Worm (Caenorhabditis elegans) whole organism, L4 larva: ENCODE measurements around the gene his-4.

ENCODE experiments used
- F26F4.8 ChIP-seq: fragments of 200-800 bp; sonication (Bioruptor generic); conservative IDR thresholded peaks from 2 replicates; pipeline ENCODE4 v1.3.6; 2022; ENCODE audit warnings: missing genetic modification characterization, missing compliant biosample characterization
- F44E2.7 ChIP-seq: fragments of 200-800 bp; sonication (Bioruptor generic); IDR thresholded peaks from 2 replicates; pipeline ENCODE4 v2.1.2; 2022; ENCODE audit warnings: missing genetic modification characterization, missing compliant biosample characterization
- F49E8.2 ChIP-seq: sonication (generic microtip); optimal IDR thresholded peaks from 2 replicates; lab custom pipeline; 2016; ENCODE audit warnings: missing compliant biosample characterization, mild to moderate bottlenecking, missing genetic modification characterization, borderline replicate concordance
- T20F7.1 ChIP-seq: fragments of 200-800 bp; sonication (Bioruptor generic); optimal IDR thresholded peaks from 2 replicates; lab custom pipeline; 2018; ENCODE audit warnings: mild to moderate bottlenecking, missing genetic modification characterization, missing compliant biosample characterization
- arid-1 ChIP-seq: fragments of 200-800 bp; sonication (Bioruptor generic); conservative IDR thresholded peaks from 2 replicates; pipeline ENCODE4 v1.3.6; 2022; ENCODE audit warnings: missing genetic modification reagents, missing genetic modification characterization, missing compliant biosample characterization
- ceh-28 ChIP-seq: fragments of 150-350 bp; optimal IDR thresholded peaks from 2 replicates; lab custom pipeline; 2014; ENCODE audit warnings: missing biosample characterization, missing genetic modification reagents, missing genetic modification characterization
- ces-1 ChIP-seq: fragments of 150-350 bp; sonication (generic microtip); optimal IDR thresholded peaks from 4 replicates; lab custom pipeline; 2014; ENCODE audit warnings: missing biosample characterization, missing genetic modification reagents, missing genetic modification characterization
- daf-12 ChIP-seq: fragments of 150-350 bp; optimal IDR thresholded peaks from 2 replicates; lab custom pipeline; 2014; ENCODE audit warnings: missing biosample characterization, missing genetic modification reagents, missing genetic modification characterization
- daf-16 ChIP-seq, 3 experiments: sonication (generic microtip); optimal IDR thresholded peaks; 2 replicates each; lab custom pipeline; 2016 to 2017; ENCODE audit warnings: missing genetic modification characterization in 3 of 3, missing genetic modification reagents in 3 of 3, mild to moderate bottlenecking in 2 of 3, missing compliant biosample characterization in 2 of 3, missing biosample characterization in 1 of 3, moderate library complexity in 1 of 3
- daf-19 ChIP-seq: fragments of 200-800 bp; sonication (Bioruptor generic); conservative IDR thresholded peaks from 2 replicates; pipeline ENCODE4 v1.3.6; 2022; ENCODE audit warnings: missing genetic modification characterization, missing compliant biosample characterization
- daf-8 ChIP-seq: fragments of 200-800 bp; sonication (Bioruptor generic); IDR thresholded peaks from 2 replicates; pipeline ENCODE4 v1.3.6; 2022; ENCODE audit warnings: missing genetic modification characterization, missing compliant biosample characterization
- dmd-8 ChIP-seq: fragments of 200-800 bp; sonication (Bioruptor generic); IDR thresholded peaks from 2 replicates; pipeline ENCODE4 v1.3.6; 2022; ENCODE audit warnings: missing genetic modification characterization, missing compliant biosample characterization
- duxl-1 ChIP-seq: sonication (generic microtip); optimal IDR thresholded peaks from 2 replicates; lab custom pipeline; 2016; ENCODE audit warnings: mild to moderate bottlenecking, missing genetic modification characterization, moderate library complexity, missing compliant biosample characterization; ENCODE audit not compliant: poor library complexity
- dve-1 ChIP-seq: sonication (generic microtip); optimal IDR thresholded peaks from 2 replicates; lab custom pipeline; 2017; ENCODE audit warnings: antibody characterized with exemption, mild to moderate bottlenecking, missing genetic modification characterization, missing compliant biosample characterization; ENCODE audit not compliant: insufficient read depth
- egl-27 ChIP-seq: sonication (generic microtip); optimal IDR thresholded peaks from 3 replicates; lab custom pipeline; 2017; ENCODE audit warnings: missing biosample characterization, missing genetic modification reagents, missing genetic modification characterization
- egl-43 ChIP-seq: fragments of 200-800 bp; sonication (Bioruptor generic); IDR thresholded peaks from 2 replicates; pipeline ENCODE4 v1.3.6; 2022; ENCODE audit warnings: missing genetic modification reagents, missing genetic modification characterization, missing compliant biosample characterization
- fkh-10 ChIP-seq: fragments of 150-350 bp; optimal IDR thresholded peaks from 2 replicates; lab custom pipeline; 2014; ENCODE audit warnings: missing biosample characterization, missing genetic modification reagents, missing genetic modification characterization
- fos-1 ChIP-seq: fragments of 150-350 bp; optimal IDR thresholded peaks from 2 replicates; lab custom pipeline; 2014; ENCODE audit warnings: missing biosample characterization, missing genetic modification characterization
- hif-1 ChIP-seq, 2 experiments: sonication (generic microtip); optimal IDR thresholded peaks; 2 replicates each; lab custom pipeline; 2016 to 2017; ENCODE audit warnings: missing compliant biosample characterization in 2 of 2, missing genetic modification characterization in 2 of 2, missing genetic modification reagents in 2 of 2, missing genotype in 2 of 2, mild to moderate bottlenecking in 1 of 2
- hlh-11 ChIP-seq: fragments of 200-800 bp; sonication (Bioruptor generic); optimal IDR thresholded peaks from 2 replicates; lab custom pipeline; 2018; ENCODE audit warnings: mild to moderate bottlenecking, missing genetic modification characterization, missing compliant biosample characterization
- hlh-30 ChIP-seq: sonication (generic microtip); optimal IDR thresholded peaks from 2 replicates; lab custom pipeline; 2017; ENCODE audit warnings: antibody characterized with exemption, mild to moderate bottlenecking, missing genetic modification characterization, missing compliant biosample characterization; ENCODE audit not compliant: insufficient read depth
- hmg-1.1 ChIP-seq: fragments of 200-800 bp; sonication (Bioruptor generic); IDR thresholded peaks from 2 replicates; pipeline ENCODE4 v1.3.6; 2022; ENCODE audit warnings: missing genetic modification reagents, missing genetic modification characterization, missing compliant biosample characterization
- lim-7 ChIP-seq: fragments of 200-800 bp; sonication (Bioruptor generic); IDR thresholded peaks from 2 replicates; pipeline ENCODE4 v1.3.6; 2022; ENCODE audit warnings: missing genetic modification characterization, missing compliant biosample characterization
- lin-1 ChIP-seq: fragments of 200-800 bp; sonication (Bioruptor generic); IDR thresholded peaks from 2 replicates; pipeline ENCODE4 v1.3.6; 2022; ENCODE audit warnings: missing genetic modification reagents, missing genetic modification characterization, missing compliant biosample characterization
- lin-29 ChIP-seq: fragments of 200-800 bp; sonication (Bioruptor generic); IDR thresholded peaks from 2 replicates; pipeline ENCODE4 v1.3.6; 2022; ENCODE audit warnings: missing genetic modification reagents, missing genetic modification characterization, missing compliant biosample characterization
- lir-3 ChIP-seq: sonication (generic microtip); optimal IDR thresholded peaks from 2 replicates; lab custom pipeline; 2016; ENCODE audit warnings: mild to moderate bottlenecking, missing genetic modification characterization, missing compliant biosample characterization
- madf-5 ChIP-seq, 2 experiments: fragments of 200-800 bp; sonication (Bioruptor generic); IDR thresholded peaks; 2 replicates each; pipeline ENCODE4 v1.3.6; 2022; ENCODE audit warnings: missing compliant biosample characterization in 2 of 2, missing genetic modification characterization in 2 of 2
- mdl-1 ChIP-seq, 2 experiments: fragments of 150-350 bp in 1 of 2; sonication (generic microtip) in 1 of 2; optimal IDR thresholded peaks; 2 replicates each; lab custom pipeline; 2014 to 2017; ENCODE audit warnings: missing biosample characterization in 2 of 2, missing genetic modification characterization in 2 of 2
- mxl-2 ChIP-seq: fragments of 200-800 bp; sonication (Bioruptor generic); conservative IDR thresholded peaks from 2 replicates; pipeline ENCODE4 v1.3.6; 2022; ENCODE audit warnings: missing genetic modification reagents, missing genetic modification characterization, missing compliant biosample characterization
- mxl-3 ChIP-seq: fragments of 200-800 bp; sonication (Bioruptor generic); optimal IDR thresholded peaks from 2 replicates; lab custom pipeline; 2018; ENCODE audit warnings: mild to moderate bottlenecking, missing genetic modification characterization, missing compliant biosample characterization
- nhr-10 ChIP-seq: fragments of 150-350 bp; optimal IDR thresholded peaks from 2 replicates; lab custom pipeline; 2014; ENCODE audit warnings: missing biosample characterization, missing genetic modification characterization
- nhr-102 ChIP-seq: sonication (generic microtip); optimal IDR thresholded peaks from 2 replicates; lab custom pipeline; 2016; ENCODE audit warnings: mild to moderate bottlenecking, missing genetic modification characterization, moderate library complexity, missing compliant biosample characterization
- nhr-11 ChIP-seq: fragments of 150-350 bp; optimal IDR thresholded peaks from 2 replicates; lab custom pipeline; 2014; ENCODE audit warnings: missing biosample characterization, missing genetic modification characterization
- nhr-28 ChIP-seq: fragments of 150-350 bp; optimal IDR thresholded peaks from 2 replicates; lab custom pipeline; 2014; ENCODE audit warnings: missing biosample characterization, missing genetic modification characterization
- nhr-48 ChIP-seq: sonication (generic microtip); optimal IDR thresholded peaks from 2 replicates; lab custom pipeline; 2016; ENCODE audit warnings: mild to moderate bottlenecking, missing genetic modification characterization, missing compliant biosample characterization
- nhr-6 ChIP-seq: fragments of 150-350 bp; optimal IDR thresholded peaks from 2 replicates; lab custom pipeline; 2014; ENCODE audit warnings: missing biosample characterization, missing genetic modification characterization
- nhr-77 ChIP-seq: fragments of 150-350 bp; optimal IDR thresholded peaks from 2 replicates; lab custom pipeline; 2014; ENCODE audit warnings: missing biosample characterization, missing genetic modification characterization
- php-3 ChIP-seq: fragments of 200-800 bp; sonication (Bioruptor generic); IDR thresholded peaks from 2 replicates; pipeline ENCODE4 v1.3.6; 2022; ENCODE audit warnings: missing genetic modification reagents, missing genetic modification characterization, missing compliant biosample characterization
- pqm-1 ChIP-seq: sonication (generic microtip); optimal IDR thresholded peaks from 2 replicates; lab custom pipeline; 2017; ENCODE audit warnings: missing biosample characterization, missing genetic modification characterization
- rbr-2 ChIP-seq: sonication (generic microtip); optimal IDR thresholded peaks from 2 replicates; lab custom pipeline; 2016; ENCODE audit warnings: missing genotype, missing genetic modification characterization, missing compliant biosample characterization
- set-16 ChIP-seq: fragments of 200-800 bp; sonication (Bioruptor generic); IDR thresholded peaks from 2 replicates; pipeline ENCODE4 v1.3.6; 2022; ENCODE audit warnings: missing genetic modification reagents, missing genetic modification characterization, missing compliant biosample characterization
- skn-1 ChIP-seq: fragments of 150-350 bp; optimal IDR thresholded peaks from 2 replicates; lab custom pipeline; 2014; ENCODE audit warnings: missing biosample characterization, missing genetic modification characterization
- snpc-4 ChIP-seq: fragments of 150-350 bp; optimal IDR thresholded peaks from 2 replicates; lab custom pipeline; 2014; ENCODE audit warnings: missing biosample characterization, missing genetic modification characterization
- tra-1 ChIP-seq: fragments of 200-800 bp; sonication (Bioruptor generic); IDR thresholded peaks from 2 replicates; pipeline ENCODE4 v1.3.6; 2022; ENCODE audit warnings: missing genetic modification reagents, missing genetic modification characterization, missing compliant biosample characterization
- zfp-2 ChIP-seq: sonication (generic microtip); optimal IDR thresholded peaks from 2 replicates; lab custom pipeline; 2016; ENCODE audit warnings: mild to moderate bottlenecking, missing genetic modification characterization, missing compliant biosample characterization

Gene his-4

ce11 chrV:16047508-16047907, 7.2 kb upstream of the his-4 start, which contains the start of gene str-198:
Gene str-198, plus strand, starts transcription at chrV:16047808.
- no peak for TF ChIP-seq mxl-3 (GFP tag; lab: Kevin White, UChicago)
- no peak for TF ChIP-seq ceh-28 (tag; lab: Kevin White, UChicago)
- TF ChIP-seq snpc-4 (tag; lab: Kevin White, UChicago) = no peak
- no peak for TF ChIP-seq lir-3
- TF ChIP-seq egl-43 (GFP tag; lab: Robert Waterston, UW) = no peak
- no peak for TF ChIP-seq zfp-2
- no peak for TF ChIP-seq arid-1 (GFP tag; lab: Robert Waterston, UW)
- TF ChIP-seq nhr-10 = no peak

ce11 chrV:16047052-16047451, 6.7 kb upstream of the his-4 start:
- TF ChIP-seq madf-5 (GFP tag; IDR thresholded peaks at IDR 0.05; lab: Robert Waterston, UW) = no peak
- TF ChIP-seq F26F4.8 (GFP tag; lab: Robert Waterston, UW) = no peak
- no peak for TF ChIP-seq ces-1 (GFP tag; lab: Kevin White, UChicago)
- TF ChIP-seq set-16 = peak; percentile 90
- no peak for TF ChIP-seq daf-8 (GFP tag; lab: Robert Waterston, UW)

DNA sequence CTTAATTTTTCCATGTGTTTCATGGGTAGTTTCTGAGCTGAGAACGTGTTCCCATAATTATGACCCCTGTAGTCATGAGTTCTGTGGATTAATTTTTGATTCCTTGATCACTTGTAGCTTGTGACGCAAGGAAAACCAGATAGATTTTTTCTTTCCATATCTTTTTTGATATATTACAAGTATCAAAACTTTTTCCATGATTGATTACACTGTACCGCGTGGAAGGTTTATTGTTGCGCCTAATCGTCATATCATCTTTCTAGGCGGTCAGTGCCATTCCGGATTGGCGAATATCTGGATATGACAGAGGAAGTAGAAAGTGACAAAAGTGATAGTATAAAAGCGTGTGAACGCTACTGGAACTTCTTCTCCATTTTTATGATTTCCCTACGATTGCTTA, 6.3 kb upstream of the his-4 start, which contains the start of gene ZK285.2:
TSS of gene ZK285.2 (plus strand) at position 301 of the 400 bp plus-strand sequence.
- TF ChIP-seq arid-1 (GFP tag; lab: Robert Waterston, UW) = no peak
- TF ChIP-seq F49E8.2 = no peak
- TF ChIP-seq egl-27 (tag; lab: Kevin White, UChicago) = no peak
- no peak for TF ChIP-seq lim-7 (GFP tag; lab: Robert Waterston, UW)
- no peak for TF ChIP-seq hlh-30 (tag; lab: Kevin White, UChicago)
- no peak for TF ChIP-seq tra-1
- no peak for TF ChIP-seq mxl-2 (GFP tag; lab: Robert Waterston, UW)
- TF ChIP-seq nhr-6 (tag; lab: Kevin White, UChicago) = no peak
- TF ChIP-seq daf-19 (GFP tag; lab: Robert Waterston, UW) = no peak
- TF ChIP-seq nhr-11 (tag; lab: Kevin White, UChicago) = no peak
- TF ChIP-seq skn-1 (tag; lab: Kevin White, UChicago) = no peak
- TF ChIP-seq lin-29 (GFP tag; lab: Robert Waterston, UW) = no peak
- TF ChIP-seq zfp-2 = no peak
- TF ChIP-seq dmd-8 (GFP tag; lab: Robert Waterston, UW) = no peak
- TF ChIP-seq hmg-1.1 (GFP tag; lab: Robert Waterston, UW) = no peak

- peak; percentile 77 for TF ChIP-seq hlh-30 (tag; lab: Kevin White, UChicago)
- TF ChIP-seq daf-12 (tag; lab: Kevin White, UChicago) = no peak
- TF ChIP-seq nhr-48 (tag; lab: Kevin White, UChicago) = peak; percentile 91
- no peak for TF ChIP-seq fkh-10
- peak; percentile 97 for TF ChIP-seq dve-1
- TF ChIP-seq lin-1 (GFP tag; lab: Robert Waterston, UW) = peak; percentile 83
- no peak for TF ChIP-seq F44E2.7
- TF ChIP-seq php-3 (GFP tag; lab: Robert Waterston, UW) = peak; percentile 74
- TF ChIP-seq nhr-28 (tag; lab: Kevin White, UChicago) = peak; percentile 80
- TF ChIP-seq ces-1 (GFP tag; lab: Kevin White, UChicago) = no peak
- peak; percentile 38 for TF ChIP-seq T20F7.1
- no peak for TF ChIP-seq duxl-1 (tag; lab: Kevin White, UChicago)
- TF ChIP-seq daf-16 (GFP tag; optimal IDR thresholded peaks at IDR 0.05; lab: Kevin White, UChicago) = peak in 1 of 2 experiments; percentile 91
- TF ChIP-seq daf-16 (tag; optimal IDR thresholded peaks at IDR 0.05; lab: Kevin White, UChicago) = peak; percentile 100
- no peak for TF ChIP-seq snpc-4 (tag; lab: Kevin White, UChicago)
- peak; percentile 20 for TF ChIP-seq nhr-6 (tag; lab: Kevin White, UChicago)
- peak in 1 of 2 experiments; percentile 4 for TF ChIP-seq hif-1 (tag; optimal IDR thresholded peaks at IDR 0.05; lab: Kevin White, UChicago)
- no peak for TF ChIP-seq fos-1 (tag; lab: Kevin White, UChicago)
- peak; percentile 58 for TF ChIP-seq nhr-77 (tag; lab: Kevin White, UChicago)
- TF ChIP-seq rbr-2 = no peak
- TF ChIP-seq nhr-102 (tag; lab: Kevin White, UChicago) = peak; percentile 89
- TF ChIP-seq pqm-1 (tag; lab: Kevin White, UChicago) = peak; percentile 67
- TF ChIP-seq mxl-3 (GFP tag; lab: Kevin White, UChicago) = peak; percentile 18
- no peak for TF ChIP-seq mxl-2 (GFP tag; lab: Robert Waterston, UW)
- TF ChIP-seq mdl-1 (tag; optimal IDR thresholded peaks at IDR 0.05; lab: Kevin White, UChicago) = peak in 1 of 2 experiments; percentile 72
- TF ChIP-seq hlh-11 (tag; lab: Kevin White, UChicago) = peak; percentile 91
These were observed 5.5 kb upstream of the his-4 start, which contains the start of gene T10C6.15 for ce11 chrV:16045837-16046236. Gene T10C6.15, minus strand, starts transcription at chrV:16045940.
